Fruit fly (Drosophila melanogaster) whole organism, wandering third instar larva: ENCODE measurements around the gene CG6788.

Experiments used
- CrebA ChIP-seq: fragments of 200-800 bp; sonication (Bioruptor generic); optimal IDR thresholded peaks from 2 replicates; lab custom pipeline; 2016; ENCODE audit warnings: missing biosample characterization, mild to moderate bottlenecking, missing genetic modification characterization, borderline replicate concordance
- Dif ChIP-seq: fragments of 200-275, 200-300 bp; sonication (Bioruptor generic); optimal IDR thresholded peaks from 2 replicates; lab custom pipeline; 2018; ENCODE audit warnings: missing biosample characterization, missing genetic modification characterization; ENCODE audit not compliant: partially characterized antibody
- GATAd ChIP-seq: sonication (Bioruptor generic); optimal IDR thresholded peaks from 2 replicates; lab custom pipeline; 2016; ENCODE audit warnings: missing biosample characterization, missing genetic modification characterization
- HLH106 ChIP-seq: fragments of 200-800 bp; optimal IDR thresholded peaks from 3 replicates; lab custom pipeline; 2019; ENCODE audit warnings: missing biosample characterization, mild to moderate bottlenecking, missing genetic modification characterization, moderate library complexity
- N ChIP-seq: fragments of >200 bp; optimal IDR thresholded peaks from 2 replicates; lab custom pipeline; 2018; ENCODE audit warnings: missing biosample characterization, missing external identifiers, missing genetic modification characterization
- dsf ChIP-seq: sonication (Bioruptor generic); optimal IDR thresholded peaks from 2 replicates; lab custom pipeline; 2016; ENCODE audit warnings: missing biosample characterization, missing genetic modification characterization, borderline replicate concordance
- fru ChIP-seq: fragments of 200-800 bp; sonication (Bioruptor generic); optimal IDR thresholded peaks from 3 replicates; lab custom pipeline; 2016; ENCODE audit warnings: missing biosample characterization, mild to moderate bottlenecking, missing genetic modification characterization
- lola ChIP-seq: fragments of >200 bp; optimal IDR thresholded peaks from 2 replicates; lab custom pipeline; 2017; ENCODE audit warnings: missing biosample characterization, missing genetic modification characterization
- pan ChIP-seq: fragments of >200 bp; optimal IDR thresholded peaks from 2 replicates; lab custom pipeline; 2017
- sv ChIP-seq: fragments of 200-800 bp; sonication (Bioruptor generic); optimal IDR thresholded peaks from 3 replicates; lab custom pipeline; 2016; ENCODE audit warnings: missing biosample characterization, missing genetic modification characterization
- usp ChIP-seq: fragments of >200 bp; optimal IDR thresholded peaks from 2 replicates; lab custom pipeline; 2017; ENCODE audit warnings: missing biosample characterization, missing genetic modification characterization

dm6 chrX:17857809-17858208, 30.2 kb upstream of the CG6788 start:
- no peak for TF ChIP-seq lola (GFP tag; lab: Kevin White, UChicago)
- no peak for TF ChIP-seq usp (GFP tag; lab: Kevin White, UChicago)
- TF ChIP-seq N (GFP tag; lab: Kevin White, UChicago): no peak
- TF ChIP-seq sv: no peak
- TF ChIP-seq dsf (GFP tag; lab: Kevin White, UChicago): no peak
- TF ChIP-seq HLH106 (tag; lab: Kevin White, UChicago): no peak
- no peak for TF ChIP-seq CrebA (GFP tag; lab: Kevin White, UChicago)
- TF ChIP-seq GATAd (GFP tag; lab: Kevin White, UChicago): no peak
- TF ChIP-seq fru (GFP tag; lab: Kevin White, UChicago): no peak
- no peak for TF ChIP-seq pan
- TF ChIP-seq Dif: no peak
